Worm (Caenorhabditis elegans) whole organism, late embryonic: ENCODE measurements around the gene srh-47.

ENCODE experiments used
- ama-1 ChIP-seq: fragments of 150-350 bp; optimal IDR thresholded peaks from 2 replicates; lab custom pipeline; 2014
- ceh-31 ChIP-seq: sonication (generic microtip); optimal IDR thresholded peaks from 2 replicates; lab custom pipeline; 2016; ENCODE audit warnings: missing genetic modification characterization, missing compliant biosample characterization
- madf-2 ChIP-seq: sonication (generic microtip); optimal IDR thresholded peaks from 2 replicates; lab custom pipeline; 2017; ENCODE audit warnings: missing genetic modification characterization, missing compliant biosample characterization
- pha-4 ChIP-seq: fragments of 150-350 bp; optimal IDR thresholded peaks from 2 replicates; lab custom pipeline; 2018; ENCODE audit warnings: missing biosample characterization, missing genetic modification reagents, missing genetic modification characterization

DNA sequence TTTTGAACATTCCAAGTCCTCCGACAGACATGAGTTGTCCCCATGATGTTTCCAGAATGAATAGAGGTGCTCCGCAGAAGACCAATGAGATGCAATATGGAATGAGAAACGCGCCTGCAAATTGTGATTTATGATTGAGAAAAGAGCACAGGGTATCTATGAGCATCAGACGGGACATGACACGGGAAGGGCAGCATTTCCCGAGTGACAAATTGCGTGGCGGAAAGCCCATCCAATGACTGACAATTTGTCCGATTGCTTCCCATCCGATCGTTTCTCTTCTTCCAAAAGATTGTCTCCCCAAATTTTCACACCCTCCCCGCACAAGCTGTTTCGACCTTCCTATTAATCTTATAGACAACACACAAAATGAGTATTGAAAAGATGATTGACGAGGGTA, 7.3 kb upstream of the srh-47 start:
- no peak for TF ChIP-seq pha-4 (tag; lab: Kevin White, UChicago)
- no peak for TF ChIP-seq ama-1
- TF ChIP-seq madf-2 (tag; lab: Kevin White, UChicago): no peak
- TF ChIP-seq ceh-31: no peak
